Fruit fly (Drosophila melanogaster): ENCODE measurements around the gene CG7166.

CG7166 gene

dm6 chr3L:21585397-21585796 lies 40.0 kb downstream of the CG7166 start (continued):
- no peak for TF ChIP-seq B-H2 (GFP tag; optimal IDR thresholded peaks at IDR 0.05)
- TF ChIP-seq Rx (GFP tag; IDR thresholded peaks at IDR 0.05) = no peak
- TF ChIP-seq lilli (GFP tag; optimal IDR thresholded peaks at IDR 0.05) = no peak
- TF ChIP-seq CG7271 (tag; optimal IDR thresholded peaks at IDR 0.05) = no peak
- TF ChIP-seq NC2β (GFP tag; optimal IDR thresholded peaks at IDR 0.05) = no peak
- TF ChIP-seq gem (tag; optimal IDR thresholded peaks at IDR 0.05) = peak; percentile 40
- TF ChIP-seq ap (GFP tag; IDR thresholded peaks at IDR 0.05) = no peak
- TF ChIP-seq Gug (GFP tag; IDR thresholded peaks at IDR 0.05) = no peak
- no peak for TF ChIP-seq Dip3 (GFP tag; optimal IDR thresholded peaks at IDR 0.05)
- no peak for TF ChIP-seq CG8478 (optimal IDR thresholded peaks at IDR 0.05)
- no peak for TF ChIP-seq ab (GFP tag; optimal IDR thresholded peaks at IDR 0.05)
- no peak for TF ChIP-seq Hey (tag; optimal IDR thresholded peaks at IDR 0.05)
- TF ChIP-seq CG6272 (GFP tag; IDR thresholded peaks at IDR 0.05) = no peak
- no peak for TF ChIP-seq Stat92E (GFP tag; optimal IDR thresholded peaks at IDR 0.05)
- TF ChIP-seq CG1602 (GFP tag; optimal IDR thresholded peaks at IDR 0.05) = peak; percentile 19
- TF ChIP-seq gcm (GFP tag; optimal IDR thresholded peaks at IDR 0.05) = no peak
- TF ChIP-seq dmrt11E (tag; optimal IDR thresholded peaks at IDR 0.05) = peak; percentile 50
- TF ChIP-seq BEAF-32 (GFP tag; optimal IDR thresholded peaks at IDR 0.05) = no peak
- TF ChIP-seq CG11247 (GFP tag; IDR thresholded peaks at IDR 0.05) = no peak
- TF ChIP-seq CG18476 (GFP tag; optimal IDR thresholded peaks at IDR 0.05) = no peak
- TF ChIP-seq HLHmδ (GFP tag; optimal IDR thresholded peaks at IDR 0.05) = no peak
- no peak for TF ChIP-seq CG4617 (GFP tag; optimal IDR thresholded peaks at IDR 0.05; ENCODE audit: borderline replicate concordance)
- TF ChIP-seq CG8944 (GFP tag; optimal IDR thresholded peaks at IDR 0.05) = no peak
- TF ChIP-seq cg (GFP tag; optimal IDR thresholded peaks at IDR 0.05) = no peak
- TF ChIP-seq CG4328 (GFP tag; optimal IDR thresholded peaks at IDR 0.05) = no peak
- no peak for TF ChIP-seq CG7963 (GFP tag; IDR thresholded peaks at IDR 0.05; ENCODE audit: partially characterized antibody)
- no peak for TF ChIP-seq kay (GFP tag; optimal IDR thresholded peaks at IDR 0.05)
- TF ChIP-seq Sox100B (GFP tag; optimal IDR thresholded peaks at IDR 0.05) = no peak
- TF ChIP-seq NFAT (GFP tag; IDR thresholded peaks at IDR 0.05) = no peak
- no peak for TF ChIP-seq cas (GFP tag; IDR thresholded peaks at IDR 0.05)
- no peak for TF ChIP-seq Drgx (GFP tag; IDR thresholded peaks at IDR 0.05)
- no peak for TF ChIP-seq CG1529 (GFP tag; optimal IDR thresholded peaks at IDR 0.05)
- no peak for TF ChIP-seq chinmo (GFP tag; IDR thresholded peaks at IDR 0.05; ENCODE audit: partially characterized antibody)
- TF ChIP-seq org-1 (GFP tag; optimal IDR thresholded peaks at IDR 0.05) = no peak
- no peak for TF ChIP-seq Nf-YC (tag; optimal IDR thresholded peaks at IDR 0.05)
- TF ChIP-seq zen (tag; optimal IDR thresholded peaks at IDR 0.05) = no peak
- no peak for TF ChIP-seq CG7372 (GFP tag; IDR thresholded peaks at IDR 0.05)
- no peak for TF ChIP-seq CG1647 (GFP tag; optimal IDR thresholded peaks at IDR 0.05)
- TF ChIP-seq Antp (GFP tag; optimal IDR thresholded peaks at IDR 0.05) = no peak
- TF ChIP-seq Ptx1 (GFP tag; IDR thresholded peaks at IDR 0.05) = no peak; the same call in 1 of the 2 replicates
- peak; percentile 60 for TF ChIP-seq CG10979 (tag; optimal IDR thresholded peaks at IDR 0.05)
- TF ChIP-seq Hr51 (GFP tag; optimal IDR thresholded peaks at IDR 0.05) = no peak
- TF ChIP-seq CG13624 (GFP tag; optimal IDR thresholded peaks at IDR 0.05) = no peak
- no peak for TF ChIP-seq sens-2 (GFP tag; IDR thresholded peaks at IDR 0.05)
- TF ChIP-seq Scr (GFP tag; IDR thresholded peaks at IDR 0.05; ENCODE audit: partially characterized antibody) = no peak
- TF ChIP-seq esg (GFP tag; conservative IDR thresholded peaks at IDR 0.05) = no peak
- TF ChIP-seq CG18764 (GFP tag; optimal IDR thresholded peaks at IDR 0.05) = peak; percentile 0
- no peak for TF ChIP-seq Awh (GFP tag; IDR thresholded peaks at IDR 0.05)
- TF ChIP-seq slp2 (GFP tag; optimal IDR thresholded peaks at IDR 0.05) = no peak
- TF ChIP-seq pum (GFP tag; optimal IDR thresholded peaks at IDR 0.05) = no peak
- no peak for TF ChIP-seq CG31224 (GFP tag; IDR thresholded peaks at IDR 0.05)
- TF ChIP-seq CG9609 (GFP tag; optimal IDR thresholded peaks at IDR 0.05) = no peak

All from whole organism, embryonic.